Fruit fly (Drosophila melanogaster) whole organism, prepupa: ENCODE results near the gene CG14971.

ENCODE experiments used
- Blimp-1 ChIP-seq: fragments of 200-800 bp; sonication (Bioruptor generic); optimal IDR thresholded peaks from 3 replicates; lab custom pipeline; 2017; ENCODE audit warnings: missing biosample characterization, missing genetic modification characterization, mild to moderate bottlenecking, moderate library complexity, missing genetic modification reagents
- CG11902 ChIP-seq: fragments of 200-800 bp; sonication (Bioruptor generic); optimal IDR thresholded peaks from 3 replicates; lab custom pipeline; 2016; ENCODE audit warnings: missing biosample characterization, missing genetic modification characterization
- CG16779 ChIP-seq: fragments of 200-800 bp; sonication (Bioruptor generic); optimal IDR thresholded peaks from 3 replicates; lab custom pipeline; 2017; ENCODE audit warnings: missing biosample characterization, mild to moderate bottlenecking, missing genetic modification characterization
- CG34406 ChIP-seq: fragments of 200-800 bp; sonication (Bioruptor generic); optimal IDR thresholded peaks from 3 replicates; lab custom pipeline; 2016; ENCODE audit warnings: missing biosample characterization, missing genetic modification characterization
- CG6276 ChIP-seq: fragments of 200-800 bp; sonication (Bioruptor generic); optimal IDR thresholded peaks from 2 replicates; lab custom pipeline; 2017; ENCODE audit warnings: missing biosample characterization, mild to moderate bottlenecking, missing genetic modification characterization
- CG6792 ChIP-seq: fragments of 200-800 bp; sonication (Bioruptor generic); optimal IDR thresholded peaks from 3 replicates; lab custom pipeline; 2016; ENCODE audit warnings: missing biosample characterization, missing genetic modification characterization
- CG6808 ChIP-seq: fragments of 200-800 bp; sonication (Bioruptor generic); optimal IDR thresholded peaks from 3 replicates; lab custom pipeline; 2017; ENCODE audit warnings: missing biosample characterization, missing genetic modification characterization, mild to moderate bottlenecking, moderate library complexity, missing genetic modification reagents
- Eip75B ChIP-seq: fragments of 200-800 bp; sonication (Bioruptor generic); optimal IDR thresholded peaks from 3 replicates; lab custom pipeline; 2016; ENCODE audit warnings: missing biosample characterization, missing genetic modification characterization
- Hr39 ChIP-seq: fragments of 200-800 bp; sonication (Bioruptor generic); optimal IDR thresholded peaks from 2 replicates; lab custom pipeline; 2016; ENCODE audit warnings: missing biosample characterization, missing genetic modification characterization
- Lpt ChIP-seq: fragments of 200-800 bp; sonication (Bioruptor generic); optimal IDR thresholded peaks from 3 replicates; lab custom pipeline; 2016; ENCODE audit warnings: missing biosample characterization, missing genetic modification characterization
- OdsH ChIP-seq: fragments of 200-800 bp; sonication (Bioruptor generic); optimal IDR thresholded peaks from 3 replicates; lab custom pipeline; 2016; ENCODE audit warnings: missing biosample characterization, missing genetic modification characterization
- Sox102F ChIP-seq: fragments of 200-800 bp; sonication (Bioruptor generic); optimal IDR thresholded peaks from 2 replicates; lab custom pipeline; 2016; ENCODE audit warnings: missing biosample characterization, mild to moderate bottlenecking, missing genetic modification characterization
- salr ChIP-seq, 2 experiments: fragments of 200-800 bp; sonication (Bioruptor generic); optimal IDR thresholded peaks; 3 replicates each; lab custom pipeline; 2016 to 2018; ENCODE audit warnings: missing biosample characterization in 2 of 2, missing genetic modification characterization in 2 of 2, mild to moderate bottlenecking in 1 of 2
- vri ChIP-seq: fragments of 200-800 bp; sonication (Bioruptor generic); optimal IDR thresholded peaks from 3 replicates; lab custom pipeline; 2016; ENCODE audit warnings: missing biosample characterization, mild to moderate bottlenecking, missing genetic modification characterization

DNA sequence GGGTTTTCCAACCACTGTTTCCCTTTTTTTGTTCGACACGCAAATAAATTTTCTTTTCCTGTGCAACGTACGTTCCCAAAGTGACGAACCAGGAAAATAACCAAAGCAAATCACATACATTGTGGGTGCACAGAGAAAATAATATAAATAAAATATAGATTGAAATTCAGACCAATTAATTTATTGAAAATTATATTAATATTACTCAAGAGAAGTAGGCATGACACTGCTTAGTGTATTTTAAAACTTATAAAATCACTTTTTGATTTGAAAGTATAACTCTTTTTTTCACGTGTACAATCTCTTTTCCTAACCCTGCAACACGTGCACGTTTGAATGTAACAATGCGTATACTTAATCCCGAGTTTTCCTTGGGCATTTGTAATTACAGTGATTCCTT is 25.5 kb upstream of the CG14971 start:
- TF ChIP-seq OdsH (GFP tag; lab: Kevin White, UChicago) (no peak), CG34406 (GFP tag; lab: Kevin White, UChicago) (no peak), Sox102F (GFP tag; lab: Kevin White, UChicago) (no peak), Eip75B (no peak), vri (GFP tag; lab: Kevin White, UChicago) (no peak), Lpt (GFP tag; lab: Kevin White, UChicago) (no peak), CG16779 (tag; lab: Kevin White, UChicago) (no peak), CG11902 (GFP tag; lab: Kevin White, UChicago) (no peak), Hr39 (GFP tag; lab: Kevin White, UChicago) (no peak), Blimp-1 (GFP tag; lab: Kevin White, UChicago) (no peak), salr (GFP tag; optimal IDR thresholded peaks at IDR 0.05; lab: Kevin White, UChicago) (no peak), CG6792 (GFP tag; lab: Kevin White, UChicago) (no peak), CG6808 (GFP tag; lab: Kevin White, UChicago) (no peak), CG6276 (GFP tag; lab: Kevin White, UChicago) (no peak)
